Worm (Caenorhabditis elegans): ENCODE measurements around the gene R04F11.3.

Gene R04F11.3

ce11 chrV:12298184-12298583, 18.8 kb downstream of the R04F11.3 start:
- TF ChIP-seq unc-62 (GFP tag; optimal IDR thresholded peaks at IDR 0.05): no peak

DNA sequence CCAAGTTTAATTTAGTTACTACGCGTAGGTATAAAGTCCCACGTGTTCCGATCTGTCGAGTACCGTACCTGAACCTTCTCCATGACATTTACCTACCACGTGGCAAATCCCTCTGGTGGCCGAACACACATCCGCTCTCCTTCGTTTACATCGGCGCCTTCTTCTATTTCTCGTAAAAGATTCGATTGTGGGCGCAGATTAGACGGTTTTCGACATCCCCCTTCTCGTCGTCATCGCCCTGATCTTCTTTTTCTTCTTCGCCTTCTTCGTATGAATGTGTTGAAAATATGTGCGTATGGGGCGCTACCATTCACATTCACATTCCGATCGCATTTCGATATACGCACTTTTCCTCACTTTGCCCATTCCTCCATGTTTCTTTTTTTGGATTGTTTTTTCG, 20.2 kb downstream of the R04F11.3 start:
- no peak for TF ChIP-seq unc-62 (GFP tag; optimal IDR thresholded peaks at IDR 0.05)

DNA sequence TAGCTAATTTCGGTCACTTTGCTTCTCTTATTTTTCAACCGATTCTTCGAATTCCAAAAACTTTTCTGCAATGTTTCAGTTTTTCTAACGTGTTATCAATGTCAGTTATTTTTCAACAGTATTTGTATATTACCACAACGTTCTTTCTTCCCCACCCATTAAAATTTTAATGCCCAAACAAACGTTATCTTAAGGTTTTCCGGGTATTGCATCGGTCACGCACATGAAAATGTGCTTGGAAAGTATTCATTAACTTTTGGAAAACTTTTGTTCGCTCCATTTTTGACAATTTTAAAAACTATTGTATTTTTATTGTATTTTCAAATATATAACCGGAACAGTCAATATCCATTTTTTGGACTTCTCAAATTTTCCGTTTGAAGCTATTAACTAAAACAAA, 20.9 kb downstream of the R04F11.3 start:
- no peak for TF ChIP-seq unc-62 (GFP tag; optimal IDR thresholded peaks at IDR 0.05)

DNA sequence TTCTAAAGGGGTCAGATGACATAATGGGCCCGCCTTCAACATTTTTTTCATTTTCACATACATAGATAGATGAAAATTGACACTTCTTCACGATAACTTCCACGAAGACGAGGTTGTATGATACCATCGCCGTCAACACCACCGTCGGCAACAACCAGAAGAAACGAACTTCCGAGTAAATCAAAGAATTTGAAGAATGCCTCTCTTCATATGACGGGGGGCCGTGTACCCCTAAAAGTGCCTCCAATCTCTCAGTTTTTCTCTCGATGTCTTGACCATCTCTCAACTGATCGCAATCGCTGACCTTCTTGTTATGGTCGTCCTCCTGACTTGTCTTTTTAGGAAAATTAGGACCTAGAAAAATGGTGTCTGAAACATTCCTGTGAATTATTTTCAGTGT, 21.5 kb downstream of the R04F11.3 start:
- no peak for TF ChIP-seq unc-62 (GFP tag; optimal IDR thresholded peaks at IDR 0.05)

ce11 chrV:12295015-12295414, 22.0 kb downstream of the R04F11.3 start:
- TF ChIP-seq unc-62 (GFP tag; optimal IDR thresholded peaks at IDR 0.05): no peak

ce11 chrV:12294091-12294490, 22.9 kb downstream of the R04F11.3 start:
- no peak for TF ChIP-seq unc-62 (GFP tag; optimal IDR thresholded peaks at IDR 0.05)

DNA sequence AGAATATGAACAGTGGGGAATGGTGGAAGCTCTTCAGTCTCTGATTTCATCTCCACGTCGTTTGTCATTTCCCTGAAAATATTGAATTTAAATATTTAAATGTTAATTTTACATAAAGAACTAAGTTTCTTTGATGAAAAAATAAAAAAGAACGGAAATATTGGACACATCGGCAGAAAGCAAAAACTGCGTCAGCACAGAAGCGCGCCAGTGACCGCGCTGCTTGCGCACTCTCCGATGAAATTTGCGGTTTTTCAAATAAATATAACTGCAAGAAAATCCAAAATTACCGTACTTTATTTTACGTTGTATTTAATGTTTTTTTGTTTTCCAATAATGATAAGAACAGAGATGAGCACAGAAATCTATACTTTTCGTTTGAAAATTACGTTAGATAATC, 25.4 kb downstream of the R04F11.3 start, which contains the start of the genes srpa-68 and srh-16:
Gene srpa-68 (minus strand): TSS at position 72 of the 400 bp plus-strand sequence.
Gene srh-16 (plus strand): TSS at position 275 of the 400 bp plus-strand sequence.
- TF ChIP-seq unc-62 (GFP tag; optimal IDR thresholded peaks at IDR 0.05): no peak

DNA sequence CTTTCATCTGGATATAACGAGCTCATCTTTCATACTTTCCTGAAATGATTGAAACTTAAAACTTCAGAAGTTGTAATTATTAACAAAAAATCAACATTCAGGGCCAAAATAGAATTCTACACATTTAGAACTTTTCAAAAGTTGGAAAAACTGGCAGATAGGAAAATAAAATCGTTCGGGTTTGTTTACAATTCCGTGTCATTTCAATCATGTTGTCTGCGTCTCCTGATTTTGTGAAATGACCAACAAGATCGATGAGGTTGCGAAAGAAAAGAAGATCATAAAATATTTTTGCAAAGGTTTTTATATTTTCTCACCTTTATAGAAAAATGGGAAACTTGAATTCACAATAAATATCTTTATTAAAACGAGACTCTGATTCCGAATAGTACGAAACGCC, 28.4 kb downstream of the R04F11.3 start, which contains the start of gene rskd-1:
Gene rskd-1 (minus strand): TSS at position 39 of the 400 bp plus-strand sequence.
- no peak for TF ChIP-seq unc-62 (GFP tag; optimal IDR thresholded peaks at IDR 0.05)

DNA sequence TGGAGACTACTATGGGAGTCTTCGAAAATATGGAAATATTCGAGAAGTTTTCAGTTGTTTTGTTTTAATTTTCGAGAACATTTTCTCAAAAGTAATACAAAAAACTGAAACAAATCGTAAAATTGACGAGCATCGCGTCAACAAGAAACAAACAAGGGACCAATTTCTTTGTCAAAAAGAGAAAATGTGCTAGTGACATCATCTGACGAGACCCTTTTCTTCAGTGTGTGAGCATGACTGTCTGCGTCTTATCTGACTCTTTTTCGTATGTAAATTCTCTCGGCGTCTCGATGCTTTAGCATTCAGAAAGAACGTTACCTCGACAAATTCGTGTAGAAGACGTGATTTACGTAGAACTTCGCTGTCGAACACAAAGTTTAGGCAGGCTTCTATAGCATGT, 29.3 kb downstream of the R04F11.3 start:
- no peak for TF ChIP-seq unc-62 (GFP tag; optimal IDR thresholded peaks at IDR 0.05)

- TF ChIP-seq unc-62 (GFP tag; optimal IDR thresholded peaks at IDR 0.05): no peak
Measured at ce11 chrV:12283187-12283586, 33.8 kb downstream of the R04F11.3 start, which contains the start of gene F55C5.10. Gene F55C5.10 (plus strand): TSS chrV:12283487.

DNA sequence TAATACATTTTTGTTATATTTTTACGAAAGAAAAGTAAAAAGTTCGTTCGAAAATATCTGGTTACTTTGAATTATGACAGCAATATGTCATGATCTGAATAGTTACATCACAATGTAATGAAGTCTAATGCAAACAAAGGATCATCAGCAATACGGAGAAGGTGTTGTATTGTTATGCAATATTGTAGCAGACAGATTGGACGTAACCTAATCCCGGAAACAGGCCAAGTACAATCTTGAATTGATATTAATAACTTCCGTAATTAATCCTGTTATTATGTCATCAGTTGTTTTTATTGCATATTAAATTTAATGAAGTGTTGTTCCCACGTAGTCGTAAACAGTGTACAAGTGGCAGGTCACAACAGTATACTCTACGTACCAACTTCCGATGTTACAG, 35.5 kb downstream of the R04F11.3 start:
- TF ChIP-seq unc-62 (GFP tag; optimal IDR thresholded peaks at IDR 0.05): no peak

- no peak for TF ChIP-seq unc-62 (GFP tag; optimal IDR thresholded peaks at IDR 0.05)
Measured at ce11 chrV:12276946-12277345, 40.0 kb downstream of the R04F11.3 start, which contains the start of gene bnc-1. Gene bnc-1 (minus strand): TSS chrV:12277046.

DNA sequence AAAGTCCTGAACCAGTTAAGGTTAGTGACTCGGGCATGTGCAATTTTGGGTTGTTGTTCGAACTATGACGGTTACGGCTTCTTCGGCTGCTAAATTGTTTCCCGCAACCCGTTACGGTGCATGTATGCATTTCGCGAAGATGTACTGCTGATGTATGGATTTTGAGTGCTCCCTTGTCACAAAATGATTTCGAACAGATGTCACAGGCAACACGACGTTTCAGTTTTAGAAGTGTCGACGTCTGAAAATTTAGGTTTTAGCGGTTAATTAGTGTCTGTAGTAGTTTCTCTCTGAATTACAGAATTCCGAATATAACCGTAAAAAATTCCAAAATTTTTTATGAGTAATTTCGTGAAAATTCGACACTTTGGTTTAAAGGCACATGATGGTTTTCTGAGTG, 41.3 kb downstream of the R04F11.3 start:
- TF ChIP-seq unc-62 (GFP tag; optimal IDR thresholded peaks at IDR 0.05): no peak

DNA sequence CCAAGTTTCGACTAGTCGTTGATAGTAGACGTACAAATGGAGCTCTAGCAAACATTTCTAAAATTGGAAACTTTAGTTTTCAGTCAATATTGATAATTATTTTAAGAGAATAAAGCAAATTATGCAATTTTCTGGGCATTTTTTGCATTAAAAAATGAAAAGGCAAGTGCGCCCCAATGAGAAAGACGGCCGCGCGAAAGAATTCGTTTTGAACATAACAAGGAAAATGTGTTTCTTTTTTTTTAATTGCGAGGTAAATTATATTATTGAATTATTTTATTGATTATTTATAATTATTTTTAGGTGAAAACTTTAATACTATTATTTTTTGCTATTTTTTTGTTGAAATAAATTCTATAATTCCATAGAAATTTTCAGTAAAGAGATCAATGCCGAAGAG, 45.5 kb downstream of the R04F11.3 start, which contains the start of the genes tsfm-1 and capg-2:
Gene tsfm-1 (minus strand): TSS at position 57 of the 400 bp plus-strand sequence.
Gene capg-2 (plus strand): TSS at position 379 of the 400 bp plus-strand sequence.
- TF ChIP-seq unc-62 (GFP tag; optimal IDR thresholded peaks at IDR 0.05): no peak

ce11 chrV:12269272-12269767, 47.7 kb downstream of the R04F11.3 start, which contains the start of gene twk-24:
Gene twk-24 (minus strand): TSS chrV:12269322.
- TF ChIP-seq unc-62 (GFP tag; optimal IDR thresholded peaks at IDR 0.05): no peak
